Worm (Caenorhabditis elegans): Measurements from ENCODE around the gene melo-3.

DNA sequence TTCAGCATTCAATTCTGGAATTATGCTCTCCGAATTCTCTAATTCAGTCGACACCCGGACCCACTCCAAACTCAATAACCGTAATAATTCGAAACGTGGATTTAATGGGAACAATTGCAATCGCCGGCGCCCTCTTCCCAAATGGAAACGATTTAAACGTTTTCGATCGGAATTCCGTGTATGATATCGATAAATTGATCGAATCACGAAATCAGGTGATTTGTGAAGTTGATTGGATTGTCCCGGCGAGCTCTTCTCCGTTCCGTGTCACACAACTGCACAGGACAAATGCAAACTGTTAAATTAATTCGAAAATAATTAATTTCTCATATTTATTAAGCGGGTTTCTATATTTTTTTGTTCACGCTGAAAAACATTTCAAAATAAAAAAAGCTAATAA lies 19.2 kb upstream of the melo-3 start, which contains the start of gene C25D7.16:
- TF ChIP-seq him-1 (tag; optimal IDR thresholded peaks at IDR 0.05) (no peak), dao-5 (tag; optimal IDR thresholded peaks at IDR 0.05) (no peak), W03F9.2 (tag; optimal IDR thresholded peaks at IDR 0.05) (no peak)
